Worm (Caenorhabditis elegans): ENCODE results near the gene H14A12.5.

ce11 chrIII:7463438-7464008, 5.4 kb downstream of the H14A12.5 start, which contains the start of gene H14A12.3:
- no peak for TF ChIP-seq sea-2 (GFP tag; IDR thresholded peaks at IDR 0.05)
- peak; percentile 14 for TF ChIP-seq pha-4 (tag; optimal IDR thresholded peaks at IDR 0.05)
- no peak for TF ChIP-seq mes-4 (tag; optimal IDR thresholded peaks at IDR 0.05)
- TF ChIP-seq cebp-2 (GFP tag; IDR thresholded peaks at IDR 0.05): no peak
- TF ChIP-seq ama-1 (optimal IDR thresholded peaks at IDR 0.05): no peak
- no peak for TF ChIP-seq ama-1 (GFP tag; optimal IDR thresholded peaks at IDR 0.05)
- TF ChIP-seq F49E8.2 (tag; optimal IDR thresholded peaks at IDR 0.05; ENCODE audit: insufficient read depth): no peak
- no peak for TF ChIP-seq tbp1 (GFP tag; optimal IDR thresholded peaks at IDR 0.05)
- TF ChIP-seq somi-1 (GFP tag; optimal IDR thresholded peaks at IDR 0.05): no peak
- TF ChIP-seq ztf-18 (tag; optimal IDR thresholded peaks at IDR 0.05): no peak
- no peak for TF ChIP-seq F23B12.7 (tag; optimal IDR thresholded peaks at IDR 0.05; ENCODE audit: insufficient read depth)
- TF ChIP-seq egl-18 (GFP tag; IDR thresholded peaks at IDR 0.05): no peak
- TF ChIP-seq nfya-2 (GFP tag; IDR thresholded peaks at IDR 0.05): no peak
- no peak for TF ChIP-seq T26A5.8 (tag; optimal IDR thresholded peaks at IDR 0.05)
- no peak for TF ChIP-seq dpl-1 (GFP tag; optimal IDR thresholded peaks at IDR 0.05)
